Fruit fly (Drosophila melanogaster) whole organism, prepupa: Measurements from ENCODE around the gene CG34138.

Source experiments
- CG10631 ChIP-seq: fragments of 200-800 bp; sonication (Bioruptor generic); optimal IDR thresholded peaks from 2 replicates; lab custom pipeline; 2016; ENCODE audit warnings: missing biosample characterization, missing genetic modification characterization
- CG10669 ChIP-seq: fragments of 200-800 bp; sonication (Bioruptor generic); optimal IDR thresholded peaks from 3 replicates; lab custom pipeline; 2018; ENCODE audit warnings: missing biosample characterization, mild to moderate bottlenecking, missing genetic modification characterization, moderate library complexity
- CG11294 ChIP-seq: fragments of 200-800 bp; sonication (Bioruptor generic); IDR thresholded peaks from 2 replicates; pipeline ENCODE4 v1.3.6; 2022; ENCODE audit warnings: missing biosample characterization, missing genetic modification characterization
- CG11762 ChIP-seq: fragments of 200-800 bp; sonication (Bioruptor generic); optimal IDR thresholded peaks from 3 replicates; lab custom pipeline; 2016; ENCODE audit warnings: missing biosample characterization, missing genetic modification characterization; ENCODE audit not compliant: insufficient read depth
- CG11902 ChIP-seq: fragments of 200-800 bp; sonication (Bioruptor generic); optimal IDR thresholded peaks from 3 replicates; lab custom pipeline; 2016; ENCODE audit warnings: missing biosample characterization, missing genetic modification characterization
- CG15336 ChIP-seq: fragments of 200-800 bp; sonication (Bioruptor generic); IDR thresholded peaks from 2 replicates; pipeline ENCODE4 v1.3.6; 2022; ENCODE audit warnings: missing biosample characterization, missing genetic modification characterization
- CG16779 ChIP-seq: fragments of 200-800 bp; sonication (Bioruptor generic); optimal IDR thresholded peaks from 3 replicates; lab custom pipeline; 2017; ENCODE audit warnings: missing biosample characterization, mild to moderate bottlenecking, missing genetic modification characterization
- CG3032 ChIP-seq: fragments of 200-800 bp; optimal IDR thresholded peaks from 2 replicates; lab custom pipeline; 2019; ENCODE audit warnings: missing biosample characterization, mild to moderate bottlenecking, missing genetic modification characterization, moderate library complexity
- CG32006 ChIP-seq: fragments of 200-800 bp; sonication (Bioruptor generic); optimal IDR thresholded peaks from 3 replicates; lab custom pipeline; 2017; ENCODE audit warnings: missing biosample characterization, mild to moderate bottlenecking, missing genetic modification characterization
- CG34406 ChIP-seq: fragments of 200-800 bp; sonication (Bioruptor generic); optimal IDR thresholded peaks from 3 replicates; lab custom pipeline; 2016; ENCODE audit warnings: missing biosample characterization, missing genetic modification characterization
- CG3919 ChIP-seq: fragments of 200-800 bp; sonication (Bioruptor generic); optimal IDR thresholded peaks from 3 replicates; lab custom pipeline; 2016; ENCODE audit warnings: missing biosample characterization, missing genetic modification characterization
- CG6854 ChIP-seq: fragments of 200-800 bp; sonication (Bioruptor generic); optimal IDR thresholded peaks from 2 replicates; lab custom pipeline; 2017; ENCODE audit warnings: missing biosample characterization, mild to moderate bottlenecking, missing genetic modification characterization
- CG8119 ChIP-seq: fragments of 200-800 bp; sonication (Bioruptor generic); IDR thresholded peaks from 3 replicates; pipeline ENCODE4 v1.3.6; 2022; ENCODE audit warnings: missing biosample characterization, missing genetic modification characterization
- CG8319 ChIP-seq: fragments of 200-800 bp; sonication (Bioruptor generic); optimal IDR thresholded peaks from 3 replicates; lab custom pipeline; 2016; ENCODE audit warnings: missing biosample characterization, missing genetic modification characterization
- CG8632 ChIP-seq: fragments of 200-800 bp; sonication (Bioruptor generic); optimal IDR thresholded peaks from 3 replicates; lab custom pipeline; 2016; ENCODE audit warnings: missing biosample characterization, missing genetic modification characterization
- CG9139 ChIP-seq: fragments of 200-800 bp; sonication (Bioruptor generic); optimal IDR thresholded peaks from 3 replicates; lab custom pipeline; 2017; ENCODE audit warnings: missing biosample characterization, mild to moderate bottlenecking, missing genetic modification characterization
- Eip75B ChIP-seq: fragments of 200-800 bp; sonication (Bioruptor generic); optimal IDR thresholded peaks from 3 replicates; lab custom pipeline; 2016; ENCODE audit warnings: missing biosample characterization, missing genetic modification characterization
- Eip78C ChIP-seq: fragments of 200-800 bp; sonication (Bioruptor generic); peaks from one replicate; lab custom pipeline; 2016; ENCODE audit warnings: missing biosample characterization, missing genetic modification characterization
- Eip93F ChIP-seq: fragments of 200-800 bp; sonication (Bioruptor generic); optimal IDR thresholded peaks from 2 replicates; lab custom pipeline; 2016; ENCODE audit warnings: missing biosample characterization, mild to moderate bottlenecking, missing genetic modification characterization
- Ets96B ChIP-seq: fragments of 200-800 bp; optimal IDR thresholded peaks from 2 replicates; lab custom pipeline; 2019; ENCODE audit warnings: missing biosample characterization, mild to moderate bottlenecking, missing genetic modification characterization, moderate library complexity
- Gug ChIP-seq: fragments of 200-800 bp; sonication (Bioruptor generic); IDR thresholded peaks from 2 replicates; pipeline ENCODE4 v1.3.6; 2022; ENCODE audit warnings: missing biosample characterization, missing genetic modification characterization
- Hr4 ChIP-seq: fragments of 200-800 bp; sonication (Bioruptor generic); optimal IDR thresholded peaks from 3 replicates; lab custom pipeline; 2016; ENCODE audit warnings: missing biosample characterization, missing genetic modification characterization
- Met ChIP-seq: fragments of 200-800 bp; sonication (Bioruptor generic); optimal IDR thresholded peaks from 3 replicates; lab custom pipeline; 2016; ENCODE audit warnings: missing biosample characterization, missing genetic modification characterization
- Sox102F ChIP-seq: fragments of 200-800 bp; sonication (Bioruptor generic); optimal IDR thresholded peaks from 2 replicates; lab custom pipeline; 2016; ENCODE audit warnings: missing biosample characterization, mild to moderate bottlenecking, missing genetic modification characterization
- Sox15 ChIP-seq: fragments of 200-800 bp; sonication (Bioruptor generic); optimal IDR thresholded peaks from 3 replicates; lab custom pipeline; 2016; ENCODE audit warnings: missing biosample characterization, missing genetic modification characterization
- achi ChIP-seq: fragments of 200-800 bp; sonication (Bioruptor generic); optimal IDR thresholded peaks from 3 replicates; lab custom pipeline; 2016; ENCODE audit warnings: missing biosample characterization, missing genetic modification characterization
- acj6 ChIP-seq: fragments of 200-800 bp; sonication (Bioruptor generic); optimal IDR thresholded peaks from 3 replicates; lab custom pipeline; 2016; ENCODE audit warnings: missing biosample characterization, missing genetic modification characterization
- cyc ChIP-seq: fragments of 200-800 bp; sonication (Bioruptor generic); optimal IDR thresholded peaks from 3 replicates; lab custom pipeline; 2016; ENCODE audit warnings: missing biosample characterization, missing genetic modification characterization
- dsx ChIP-seq: fragments of 200-800 bp; optimal IDR thresholded peaks from 3 replicates; lab custom pipeline; 2019; ENCODE audit warnings: missing biosample characterization, mild to moderate bottlenecking, missing genetic modification characterization, moderate library complexity; ENCODE audit not compliant: poor library complexity, severe bottlenecking
- eg ChIP-seq: fragments of 200-800 bp; sonication (Bioruptor generic); IDR thresholded peaks from 3 replicates; pipeline ENCODE4 v1.3.6; 2022; ENCODE audit warnings: missing biosample characterization, missing genetic modification characterization
- esn ChIP-seq: fragments of 200-800 bp; sonication (Bioruptor generic); optimal IDR thresholded peaks from 2 replicates; lab custom pipeline; 2016; ENCODE audit warnings: missing biosample characterization, mild to moderate bottlenecking, missing genetic modification characterization, moderate library complexity
- fkh ChIP-seq: fragments of 200-800 bp; sonication (Bioruptor generic); optimal IDR thresholded peaks from 3 replicates; lab custom pipeline; 2017; ENCODE audit warnings: missing biosample characterization, mild to moderate bottlenecking, missing genetic modification characterization, moderate library complexity
- net ChIP-seq: fragments of 200-800 bp; sonication (Bioruptor generic); optimal IDR thresholded peaks from 3 replicates; lab custom pipeline; 2016; ENCODE audit warnings: missing biosample characterization, missing genetic modification characterization
- pdm3 ChIP-seq: fragments of 200-800 bp; sonication (Bioruptor generic); optimal IDR thresholded peaks from 3 replicates; lab custom pipeline; 2016; ENCODE audit warnings: missing biosample characterization, missing genetic modification characterization
- salr ChIP-seq, 2 experiments: fragments of 200-800 bp; sonication (Bioruptor generic); optimal IDR thresholded peaks; 3 replicates each; lab custom pipeline; 2016 to 2018; ENCODE audit warnings: missing biosample characterization in 2 of 2, missing genetic modification characterization in 2 of 2, mild to moderate bottlenecking in 1 of 2
- spab ChIP-seq: fragments of 200-800 bp; sonication (Bioruptor generic); optimal IDR thresholded peaks from 2 replicates; lab custom pipeline; 2017; ENCODE audit warnings: missing biosample characterization, mild to moderate bottlenecking, missing genetic modification characterization, missing genetic modification reagents
- svp ChIP-seq: fragments of 200-800 bp; sonication (Bioruptor generic); peaks from one replicate; lab custom pipeline; 2016; ENCODE audit warnings: missing biosample characterization, missing genetic modification characterization
- topi ChIP-seq: fragments of 200-800 bp; sonication (Bioruptor generic); optimal IDR thresholded peaks from 3 replicates; lab custom pipeline; 2016; ENCODE audit warnings: missing biosample characterization, missing genetic modification characterization

CG34138 gene

dm6 chr3R:19672905-19673304, 38.2 kb downstream of the CG34138 start (continued):
- TF ChIP-seq cyc (GFP tag; lab: Kevin White, UChicago) (peak; percentile 3), achi (GFP tag; lab: Kevin White, UChicago) (peak; percentile 11), CG8632 (GFP tag; lab: Kevin White, UChicago) (no peak), net (GFP tag; lab: Kevin White, UChicago) (no peak), CG10669 (GFP tag; lab: Kevin White, UChicago) (peak; percentile 14), spab (GFP tag; lab: Kevin White, UChicago) (no peak), CG8119 (no peak), CG34406 (GFP tag; lab: Kevin White, UChicago) (no peak), CG32006 (GFP tag; lab: Kevin White, UChicago) (peak; percentile 8), Sox102F (GFP tag; lab: Kevin White, UChicago) (peak; percentile 35), fkh (GFP tag; lab: Kevin White, UChicago) (no peak), CG11902 (GFP tag; lab: Kevin White, UChicago) (no peak), pdm3 (GFP tag; lab: Kevin White, UChicago) (peak; percentile 21), acj6 (peak; percentile 23), Sox15 (GFP tag; lab: Kevin White, UChicago) (no peak), CG3919 (GFP tag; lab: Kevin White, UChicago) (peak; percentile 14), CG8319 (GFP tag; lab: Kevin White, UChicago) (no peak), CG15336 (GFP tag; lab: Robert Waterston, UW) (no peak), Eip78C (peak; percentile 80), esn (GFP tag; lab: Kevin White, UChicago) (no peak), Ets96B (peak; percentile 40), Eip75B (peak; percentile 15), dsx (GFP tag; lab: Kevin White, UChicago) (no peak), Met (GFP tag; lab: Kevin White, UChicago) (peak; percentile 44), CG9139 (GFP tag; lab: Kevin White, UChicago) (no peak), CG10631 (GFP tag; lab: Kevin White, UChicago) (peak; percentile 7), CG11294 (GFP tag; lab: Robert Waterston, UW) (no peak), Eip93F (no peak), CG6854 (GFP tag; lab: Kevin White, UChicago) (no peak), svp (GFP tag; lab: Kevin White, UChicago) (peak; percentile 58), topi (GFP tag; lab: Kevin White, UChicago) (peak; percentile 34), salr (GFP tag; optimal IDR thresholded peaks at IDR 0.05; lab: Kevin White, UChicago) (no peak), CG3032 (tag; lab: Kevin White, UChicago) (no peak), Gug (GFP tag; lab: Robert Waterston, UW) (no peak)

DNA sequence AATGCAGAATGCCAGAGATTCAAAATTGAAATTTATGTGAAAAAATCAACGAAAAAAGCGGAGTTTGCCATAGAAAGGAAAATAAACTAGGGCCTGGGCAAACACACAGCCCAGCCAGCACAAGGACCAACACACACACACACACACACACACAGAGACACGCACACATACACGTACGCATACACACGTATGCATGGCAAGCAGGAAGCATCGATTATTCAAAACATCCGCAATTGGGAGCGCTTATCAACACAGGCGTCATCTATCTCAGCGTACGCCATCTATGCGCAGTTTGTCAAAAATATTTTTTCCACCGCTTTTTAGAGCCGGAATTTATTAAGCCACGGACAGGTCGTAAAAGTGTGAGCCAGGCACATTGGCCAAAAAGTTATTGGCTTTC, 45.1 kb downstream of the CG34138 start:
- TF ChIP-seq net (GFP tag; lab: Kevin White, UChicago) = no peak
- no peak for TF ChIP-seq eg (GFP tag; lab: Robert Waterston, UW)
- TF ChIP-seq CG16779 (tag; lab: Kevin White, UChicago) = no peak
- no peak for TF ChIP-seq acj6
- no peak for TF ChIP-seq CG6854 (GFP tag; lab: Kevin White, UChicago)
- TF ChIP-seq CG34406 (GFP tag; lab: Kevin White, UChicago) = no peak
- TF ChIP-seq CG10631 (GFP tag; lab: Kevin White, UChicago) = no peak
- TF ChIP-seq cyc (GFP tag; lab: Kevin White, UChicago) = no peak
- TF ChIP-seq CG8119 = no peak
- TF ChIP-seq CG11762 (GFP tag; lab: Kevin White, UChicago) = no peak
- no peak for TF ChIP-seq CG11294 (GFP tag; lab: Robert Waterston, UW)
- TF ChIP-seq CG32006 (GFP tag; lab: Kevin White, UChicago) = no peak
- TF ChIP-seq Met (GFP tag; lab: Kevin White, UChicago) = no peak
- TF ChIP-seq achi (GFP tag; lab: Kevin White, UChicago) = no peak
- no peak for TF ChIP-seq Hr4 (GFP tag; lab: Kevin White, UChicago)
- TF ChIP-seq, all 60 proteins: peak for 0
